Worm (Caenorhabditis elegans) whole organism, L2 larva: ENCODE results near the gene K01G12.22.

Experiments
- C34F6.9 ChIP-seq: fragments of 150-350 bp; optimal IDR thresholded peaks from 2 replicates; lab custom pipeline; 2014; ENCODE audit warnings: missing biosample characterization, missing genetic modification characterization
- F13H6.1 ChIP-seq: sonication (generic microtip); optimal IDR thresholded peaks from 2 replicates; lab custom pipeline; 2016; ENCODE audit warnings: missing genetic modification characterization, missing compliant biosample characterization
- ZK546.5 ChIP-seq: sonication (generic microtip); optimal IDR thresholded peaks from 2 replicates; lab custom pipeline; 2017; ENCODE audit warnings: missing biosample characterization, missing genetic modification characterization
- alr-1 ChIP-seq: fragments of 150-350 bp; optimal IDR thresholded peaks from 2 replicates; lab custom pipeline; 2014; ENCODE audit warnings: missing biosample characterization, missing genetic modification characterization
- aly-2 ChIP-seq: fragments of 150-350 bp; optimal IDR thresholded peaks from 2 replicates; lab custom pipeline; 2014; ENCODE audit warnings: missing biosample characterization, missing genetic modification characterization
- ama-1 ChIP-seq: fragments of 150-350 bp; optimal IDR thresholded peaks from 2 replicates; lab custom pipeline; 2018; ENCODE audit warnings: inconsistent platforms
- blmp-1 ChIP-seq: sonication (generic microtip); optimal IDR thresholded peaks from 2 replicates; lab custom pipeline; 2017; ENCODE audit warnings: missing genetic modification characterization, mild to moderate bottlenecking, missing compliant biosample characterization, antibody characterized with exemption, moderate library complexity; ENCODE audit not compliant: insufficient read depth
- ceh-16 ChIP-seq: fragments of 150-350 bp; optimal IDR thresholded peaks from 2 replicates; lab custom pipeline; 2014; ENCODE audit warnings: missing biosample characterization, missing genetic modification characterization
- ceh-82 ChIP-seq: fragments of 150-350 bp; optimal IDR thresholded peaks from 2 replicates; lab custom pipeline; 2014; ENCODE audit warnings: missing biosample characterization, missing genetic modification characterization
- egl-27 ChIP-seq: sonication (generic microtip); optimal IDR thresholded peaks from 3 replicates; lab custom pipeline; 2017; ENCODE audit warnings: missing biosample characterization, missing genetic modification reagents, missing genetic modification characterization
- elt-1 ChIP-seq: fragments of 150-350 bp; optimal IDR thresholded peaks from 2 replicates; lab custom pipeline; 2014; ENCODE audit warnings: missing biosample characterization, missing genetic modification characterization
- elt-3 ChIP-seq: sonication (generic microtip); optimal IDR thresholded peaks from 2 replicates; lab custom pipeline; 2017; ENCODE audit warnings: missing biosample characterization, missing genetic modification characterization
- fos-1 ChIP-seq: fragments of 150-350 bp; optimal IDR thresholded peaks from 2 replicates; lab custom pipeline; 2014; ENCODE audit warnings: missing biosample characterization, missing genetic modification characterization
- gmeb-1 ChIP-seq: fragments of 150-350 bp; optimal IDR thresholded peaks from 2 replicates; lab custom pipeline; 2014; ENCODE audit warnings: missing biosample characterization, missing genetic modification characterization
- lin-11 ChIP-seq: fragments of 150-350 bp; sonication (generic microtip); optimal IDR thresholded peaks from 2 replicates; lab custom pipeline; 2014; ENCODE audit warnings: missing biosample characterization, missing genetic modification characterization, inconsistent platforms, mixed read lengths
- lin-13 ChIP-seq: fragments of 150-350 bp; optimal IDR thresholded peaks from 2 replicates; lab custom pipeline; 2014; ENCODE audit warnings: missing biosample characterization, missing genetic modification reagents, missing genetic modification characterization
- lin-39 ChIP-seq: fragments of 150-350 bp; optimal IDR thresholded peaks from 2 replicates; lab custom pipeline; 2014; ENCODE audit warnings: missing biosample characterization, missing genetic modification reagents, missing genetic modification characterization
- lsy-2 ChIP-seq, 2 experiments: fragments of 150-350 bp in 1 of 2; sonication (generic microtip) in 1 of 2; optimal IDR thresholded peaks; 2 replicates each; lab custom pipeline; 2014 to 2017; ENCODE audit warnings: missing biosample characterization in 2 of 2, missing genetic modification characterization in 2 of 2
- mab-5 ChIP-seq: fragments of 150-350 bp; optimal IDR thresholded peaks from 2 replicates; lab custom pipeline; 2014; ENCODE audit warnings: missing biosample characterization, missing genetic modification characterization
- nhr-10 ChIP-seq: sonication (generic microtip); optimal IDR thresholded peaks from 2 replicates; lab custom pipeline; 2017; ENCODE audit warnings: missing biosample characterization, missing genetic modification characterization
- nhr-12 ChIP-seq: fragments of 150-350 bp; optimal IDR thresholded peaks from 2 replicates; lab custom pipeline; 2014; ENCODE audit warnings: missing biosample characterization, missing genetic modification characterization
- nhr-129 ChIP-seq: fragments of 150-350 bp; optimal IDR thresholded peaks from 2 replicates; lab custom pipeline; 2014; ENCODE audit warnings: missing biosample characterization, missing genetic modification characterization
- nhr-23 ChIP-seq: fragments of 150-350 bp; optimal IDR thresholded peaks from 2 replicates; lab custom pipeline; 2014; ENCODE audit warnings: missing biosample characterization, missing genetic modification reagents, missing genetic modification characterization
- nhr-237 ChIP-seq: fragments of 150-350 bp; optimal IDR thresholded peaks from 2 replicates; lab custom pipeline; 2014; ENCODE audit warnings: missing biosample characterization, missing genetic modification characterization
- nhr-6 ChIP-seq: fragments of 150-350 bp; optimal IDR thresholded peaks from 2 replicates; lab custom pipeline; 2014; ENCODE audit warnings: missing biosample characterization, missing genetic modification characterization
- nhr-77 ChIP-seq: fragments of 150-350 bp; optimal IDR thresholded peaks from 2 replicates; lab custom pipeline; 2014; ENCODE audit warnings: missing biosample characterization, missing genetic modification characterization
- sem-4 ChIP-seq: fragments of 150-350 bp; optimal IDR thresholded peaks from 2 replicates; lab custom pipeline; 2014; ENCODE audit warnings: missing biosample characterization, missing genetic modification reagents, missing genetic modification characterization
- skn-1 ChIP-seq: sonication (generic microtip); optimal IDR thresholded peaks from 2 replicates; lab custom pipeline; 2017; ENCODE audit warnings: missing biosample characterization, missing genetic modification characterization
- sma-9 ChIP-seq, 2 experiments: fragments of 150-350 bp in 1 of 2; sonication (generic microtip) in 1 of 2; optimal IDR thresholded peaks; 2 replicates each; lab custom pipeline; 2014 to 2016; ENCODE audit warnings: missing genetic modification characterization in 2 of 2, mild to moderate bottlenecking in 1 of 2, missing biosample characterization in 1 of 2, missing compliant biosample characterization in 1 of 2, missing genetic modification reagents in 1 of 2, moderate library complexity in 1 of 2
- unc-39 ChIP-seq: fragments of 150-350 bp; optimal IDR thresholded peaks from 2 replicates; lab custom pipeline; 2014; ENCODE audit warnings: missing biosample characterization, missing genetic modification characterization
- unc-55 ChIP-seq: fragments of 150-350 bp; sonication (generic microtip); optimal IDR thresholded peaks from 3 replicates; lab custom pipeline; 2014; ENCODE audit warnings: missing biosample characterization, missing genetic modification reagents, missing genetic modification characterization
- zag-1 ChIP-seq: fragments of 150-350 bp; optimal IDR thresholded peaks from 2 replicates; lab custom pipeline; 2014; ENCODE audit warnings: missing biosample characterization, missing genetic modification characterization

K01G12.22 gene

ce11 chrIV:14224912-14225311, 32.9 kb downstream of the K01G12.22 start (continued):
- peak; percentile 32 for TF ChIP-seq sma-9 (GFP tag; optimal IDR thresholded peaks at IDR 0.05; lab: Kevin White, UChicago)
- no peak for TF ChIP-seq sma-9 (tag; optimal IDR thresholded peaks at IDR 0.05; lab: Kevin White, UChicago)
- TF ChIP-seq nhr-237 (tag; lab: Kevin White, UChicago) = no peak
- TF ChIP-seq ceh-82 (tag; lab: Kevin White, UChicago) = no peak
- TF ChIP-seq elt-1 (tag; lab: Kevin White, UChicago) = no peak
- peak; percentile 21 for TF ChIP-seq gmeb-1 (tag; lab: Kevin White, UChicago)
- TF ChIP-seq sem-4 (tag; lab: Kevin White, UChicago) = no peak
- no peak for TF ChIP-seq aly-2 (tag; lab: Kevin White, UChicago)

- TF ChIP-seq aly-2 (tag; lab: Kevin White, UChicago) (no peak), alr-1 (no peak), nhr-77 (tag; lab: Kevin White, UChicago) (no peak), ama-1 (no peak), nhr-12 (no peak), zag-1 (no peak), fos-1 (tag; lab: Kevin White, UChicago) (no peak), lin-13 (GFP tag; lab: Kevin White, UChicago) (no peak), lin-11 (no peak), nhr-10 (tag; lab: Kevin White, UChicago) (no peak), unc-39 (tag; lab: Kevin White, UChicago) (no peak), nhr-6 (tag; lab: Kevin White, UChicago) (no peak), F13H6.1 (no peak), mab-5 (tag; lab: Kevin White, UChicago) (no peak)
These were observed 35.1 kb downstream of the K01G12.22 start for ce11 chrIV:14227138-14227537.

- no peak for TF ChIP-seq nhr-237 (tag; lab: Kevin White, UChicago)
These were observed 36.0 kb downstream of the K01G12.22 start, which contains the start of gene F02H6.7 for ce11 chrIV:14228069-14228468. F02H6.7 (minus strand) TSS chrIV:14228169.

ce11 chrIV:14230799-14231198, 38.8 kb downstream of the K01G12.22 start, which contains the start of gene F02H6.6:
F02H6.6 (minus strand) TSS chrIV:14230899.
- TF ChIP-seq mab-5 (tag; lab: Kevin White, UChicago) (no peak), fos-1 (tag; lab: Kevin White, UChicago) (no peak), nhr-129 (tag; lab: Kevin White, UChicago) (no peak), ceh-16 (tag; lab: Kevin White, UChicago) (no peak), lin-39 (tag; lab: Kevin White, UChicago) (no peak), C34F6.9 (tag; lab: Kevin White, UChicago) (no peak), zag-1 (no peak), nhr-23 (tag; lab: Kevin White, UChicago) (no peak), egl-27 (tag; lab: Kevin White, UChicago) (no peak), elt-3 (tag; lab: Kevin White, UChicago) (no peak), sem-4 (tag; lab: Kevin White, UChicago) (no peak), blmp-1 (tag; lab: Kevin White, UChicago) (no peak), nhr-10 (tag; lab: Kevin White, UChicago) (no peak), ZK546.5 (tag; lab: Kevin White, UChicago) (no peak)

- TF ChIP-seq aly-2 (tag; lab: Kevin White, UChicago) = no peak
These were observed 47.0 kb downstream of the K01G12.22 start, which contains the start of gene Y64G10A.1 for ce11 chrIV:14238976-14239375. Y64G10A.1 (minus strand) TSS chrIV:14239076.

ce11 chrIV:14241382-14242122, 49.5 kb downstream of the K01G12.22 start, which contains the start of gene Y64G10A.10:
Y64G10A.10 (minus strand) TSS chrIV:14241432.
- TF ChIP-seq unc-55 (GFP tag; lab: Kevin White, UChicago) = no peak
- no peak for TF ChIP-seq lin-13 (GFP tag; lab: Kevin White, UChicago)
- no peak for TF ChIP-seq lsy-2 (tag; optimal IDR thresholded peaks at IDR 0.05; lab: Kevin White, UChicago)
- TF ChIP-seq nhr-23 (tag; lab: Kevin White, UChicago) = no peak
- TF ChIP-seq ama-1 = no peak
- TF ChIP-seq mab-5 (tag; lab: Kevin White, UChicago) = no peak
- TF ChIP-seq skn-1 (tag; lab: Kevin White, UChicago) = no peak
- TF ChIP-seq elt-1 (tag; lab: Kevin White, UChicago) = no peak
